Worm (Caenorhabditis elegans): ENCODE measurements around the gene srt-52.

srt-52 gene

DNA sequence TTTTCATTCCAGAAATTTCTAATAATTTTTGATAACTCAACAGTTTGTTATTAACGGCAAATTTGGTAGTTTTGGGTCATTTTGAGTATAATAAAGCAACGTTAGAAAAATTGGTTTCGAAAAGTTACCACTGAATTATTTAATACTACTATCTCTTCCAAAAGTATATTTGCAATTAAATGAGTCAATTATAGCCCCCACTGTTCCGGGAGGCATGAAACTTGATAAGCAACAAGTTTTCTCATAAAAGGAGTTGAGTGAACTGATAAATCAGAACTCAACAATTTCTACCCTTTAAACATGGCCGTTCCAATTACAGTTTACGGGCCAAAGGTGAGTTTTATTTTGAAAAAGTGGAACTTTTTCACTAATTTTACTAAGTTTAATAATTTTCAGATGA is 7.2 kb downstream of the srt-52 start, which contains the start of gene B0348.1:
Gene B0348.1, plus strand, starts transcription at position 301 of the 400 bp plus-strand sequence.
- no peak for TF ChIP-seq fkh-2 (tag; optimal IDR thresholded peaks at IDR 0.05)
- no peak for TF ChIP-seq elt-2 (tag; optimal IDR thresholded peaks at IDR 0.05)
- no peak for TF ChIP-seq ztf-4 (tag; optimal IDR thresholded peaks at IDR 0.05)
- TF ChIP-seq lin-39 (tag; optimal IDR thresholded peaks at IDR 0.05), result no peak
- TF ChIP-seq pha-4 (tag; optimal IDR thresholded peaks at IDR 0.05), result no peak
- TF ChIP-seq elt-1 (tag; optimal IDR thresholded peaks at IDR 0.05), result no peak
- TF ChIP-seq nhr-23 (tag; optimal IDR thresholded peaks at IDR 0.05), result no peak
- no peak for TF ChIP-seq nhr-43 (tag; optimal IDR thresholded peaks at IDR 0.05; ENCODE audit: poor library complexity, severe bottlenecking)
- no peak for TF ChIP-seq mdl-1 (tag; optimal IDR thresholded peaks at IDR 0.05)
- no peak for TF ChIP-seq pqm-1 (tag; optimal IDR thresholded peaks at IDR 0.05)
- no peak for TF ChIP-seq nhr-11 (tag; optimal IDR thresholded peaks at IDR 0.05)
- no peak for TF ChIP-seq egl-5 (tag; optimal IDR thresholded peaks at IDR 0.05)
- no peak for TF ChIP-seq eor-1 (tag; optimal IDR thresholded peaks at IDR 0.05)
- TF ChIP-seq nhr-76 (tag; optimal IDR thresholded peaks at IDR 0.05), result no peak
- no peak for TF ChIP-seq unc-62 (GFP tag; optimal IDR thresholded peaks at IDR 0.05)
- no peak for TF ChIP-seq tbx-2 (tag; optimal IDR thresholded peaks at IDR 0.05)
- TF ChIP-seq elt-3 (tag; optimal IDR thresholded peaks at IDR 0.05), result no peak
- no peak for TF ChIP-seq mml-1 (tag; optimal IDR thresholded peaks at IDR 0.05)
- no peak for TF ChIP-seq ceh-16 (tag; optimal IDR thresholded peaks at IDR 0.05)

DNA sequence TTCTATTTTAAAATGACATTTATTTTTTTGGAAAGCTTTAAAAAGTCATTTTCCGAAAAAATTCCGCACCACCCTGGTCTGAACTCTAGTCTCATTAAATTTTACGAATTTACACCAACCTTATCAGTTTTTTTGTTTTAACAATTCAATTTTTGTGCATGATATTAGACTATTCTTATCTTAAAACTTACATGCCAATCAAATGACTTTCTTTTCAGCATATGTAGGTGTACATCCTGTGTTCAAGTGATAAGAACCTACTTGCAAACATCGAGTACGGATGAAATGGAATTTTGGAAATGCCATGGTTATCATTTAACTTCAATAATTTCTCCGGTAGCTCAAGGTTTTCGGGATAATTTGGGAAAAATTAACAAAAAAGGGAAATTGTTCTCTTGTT is 8.0 kb downstream of the srt-52 start:
- TF ChIP-seq pha-4 (tag; optimal IDR thresholded peaks at IDR 0.05) (peak; percentile 20), jun-1 (tag; optimal IDR thresholded peaks at IDR 0.05) (peak; percentile 40), skn-1 (tag; optimal IDR thresholded peaks at IDR 0.05) (no peak), daf-12 (tag; optimal IDR thresholded peaks at IDR 0.05) (no peak), nhr-43 (tag; optimal IDR thresholded peaks at IDR 0.05; ENCODE audit: poor library complexity, severe bottlenecking) (no peak), pqm-1 (tag; optimal IDR thresholded peaks at IDR 0.05) (peak; percentile 71), elt-2 (tag; optimal IDR thresholded peaks at IDR 0.05) (peak; percentile 92), mml-1 (tag; optimal IDR thresholded peaks at IDR 0.05) (no peak)

DNA sequence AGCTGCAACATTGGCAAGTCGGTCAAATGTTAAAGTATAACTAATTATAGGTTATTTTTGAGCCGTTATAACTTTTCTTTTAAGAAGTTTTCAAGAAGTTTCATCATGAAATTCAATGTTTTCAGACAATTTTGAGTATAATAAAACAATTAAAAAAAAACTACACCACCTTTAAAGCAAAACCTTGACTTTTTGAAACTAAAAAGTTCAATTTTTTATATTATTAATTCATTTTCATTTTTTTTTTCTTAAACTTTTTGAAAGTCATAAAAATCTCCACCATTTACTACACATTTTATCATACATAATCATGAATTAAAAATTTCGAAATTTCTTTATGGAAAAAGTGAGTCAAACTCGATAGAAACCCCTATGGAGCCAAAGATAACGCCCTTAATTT is 10.8 kb downstream of the srt-52 start, which contains the start of gene B0348.2:
Gene B0348.2, plus strand, starts transcription at position 301 of the 400 bp plus-strand sequence.
- TF ChIP-seq jun-1 (tag; optimal IDR thresholded peaks at IDR 0.05), result no peak
- no peak for TF ChIP-seq eor-1 (tag; optimal IDR thresholded peaks at IDR 0.05)
- TF ChIP-seq unc-62 (GFP tag; optimal IDR thresholded peaks at IDR 0.05), result no peak
- TF ChIP-seq hmg-11 (tag; optimal IDR thresholded peaks at IDR 0.05), result no peak
- TF ChIP-seq nhr-25 (tag; optimal IDR thresholded peaks at IDR 0.05), result no peak

DNA sequence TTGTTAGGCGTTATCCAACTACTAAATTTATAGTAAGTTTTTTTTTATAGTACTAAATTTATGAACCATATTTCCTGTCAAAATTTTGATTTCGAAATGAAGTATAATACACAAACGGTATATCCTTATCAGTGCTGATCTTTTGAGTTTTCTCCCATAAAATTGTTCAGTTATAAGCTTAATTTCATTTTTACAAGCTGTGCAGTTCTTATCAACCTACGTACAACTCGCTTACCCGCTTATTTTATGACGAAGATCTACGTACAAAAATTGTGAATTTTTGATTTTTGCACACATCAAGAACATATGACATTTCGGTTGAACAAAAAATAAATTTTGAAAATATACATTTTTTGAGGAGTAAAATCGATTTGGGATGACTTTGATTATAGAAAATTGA is 11.8 kb downstream of the srt-52 start:
- TF ChIP-seq nhr-77 (tag; optimal IDR thresholded peaks at IDR 0.05) (no peak), egl-27 (tag; optimal IDR thresholded peaks at IDR 0.05) (no peak), ceh-9 (tag; optimal IDR thresholded peaks at IDR 0.05) (no peak), jun-1 (tag; optimal IDR thresholded peaks at IDR 0.05) (peak; percentile 16), egl-5 (tag; optimal IDR thresholded peaks at IDR 0.05) (no peak), elt-2 (tag; optimal IDR thresholded peaks at IDR 0.05) (peak; percentile 76), hmg-11 (tag; optimal IDR thresholded peaks at IDR 0.05) (no peak), lin-39 (tag; optimal IDR thresholded peaks at IDR 0.05) (no peak), pqm-1 (tag; optimal IDR thresholded peaks at IDR 0.05) (peak; percentile 71), daf-12 (tag; optimal IDR thresholded peaks at IDR 0.05) (no peak)

DNA sequence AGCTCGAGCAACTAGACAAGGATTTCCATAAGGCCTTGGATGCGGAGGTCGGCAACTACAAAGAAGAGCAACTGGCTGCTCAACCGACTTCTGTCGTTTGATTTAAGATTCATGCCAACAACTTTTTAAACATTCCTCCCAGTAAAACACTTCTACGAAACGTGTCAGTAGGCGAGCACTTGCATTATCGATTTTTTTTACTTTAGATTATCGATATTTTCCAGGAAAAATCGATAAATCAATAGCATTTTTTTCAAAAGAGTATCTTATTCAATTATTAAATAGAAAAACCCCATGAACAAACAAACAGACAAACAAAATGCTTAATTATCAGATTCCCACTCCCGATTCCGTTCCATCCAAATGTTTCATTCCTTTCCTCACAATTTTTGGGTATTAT is 12.8 kb downstream of the srt-52 start:
- TF ChIP-seq nhr-237 (tag; optimal IDR thresholded peaks at IDR 0.05) (no peak), ceh-28 (tag; optimal IDR thresholded peaks at IDR 0.05) (peak; percentile 88)

DNA sequence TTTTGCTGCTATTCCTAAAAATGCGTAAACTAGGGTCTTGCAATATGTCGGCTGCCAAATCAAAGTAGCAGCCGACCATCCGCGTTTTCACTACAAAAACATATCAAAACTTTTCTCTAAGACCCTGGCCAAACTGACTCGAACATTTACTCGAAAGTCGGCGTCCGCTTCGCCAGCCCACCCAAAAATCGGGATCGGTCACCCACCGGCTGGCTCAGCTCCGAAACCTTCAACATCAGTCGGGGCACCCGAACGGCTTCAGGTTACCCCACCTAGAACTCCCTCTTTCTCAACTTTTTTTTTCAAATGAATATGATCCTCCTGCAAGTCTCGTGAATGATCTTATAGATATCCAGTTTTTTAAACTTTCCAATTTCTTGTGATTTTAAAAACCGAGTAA is 18.1 kb downstream of the srt-52 start:
- TF ChIP-seq tbx-2 (tag; optimal IDR thresholded peaks at IDR 0.05) (no peak), fos-1 (tag; optimal IDR thresholded peaks at IDR 0.05) (no peak), jun-1 (tag; optimal IDR thresholded peaks at IDR 0.05) (no peak), pqm-1 (tag; optimal IDR thresholded peaks at IDR 0.05) (no peak), nhr-76 (tag; optimal IDR thresholded peaks at IDR 0.05) (no peak), nhr-28 (tag; optimal IDR thresholded peaks at IDR 0.05) (no peak), unc-39 (tag; optimal IDR thresholded peaks at IDR 0.05) (no peak), unc-62 (GFP tag; optimal IDR thresholded peaks at IDR 0.05) (no peak), elt-3 (tag; optimal IDR thresholded peaks at IDR 0.05) (no peak), lsy-12 (tag; optimal IDR thresholded peaks at IDR 0.05) (no peak), ceh-82 (tag; optimal IDR thresholded peaks at IDR 0.05) (no peak), lin-39 (tag; optimal IDR thresholded peaks at IDR 0.05) (no peak)

All from whole organism, L3 larva.